Worm (Caenorhabditis elegans): ENCODE data around the gene ZK287.4.

The ZK287.4 gene

ce11 chrV:9714909-9715308 is 29.4 kb upstream of the ZK287.4 start, which contains the start of gene F40F9.3:
F40F9.3 (plus strand) TSS chrV:9715209.
- TF ChIP-seq rcor-1 (GFP tag; IDR thresholded peaks at IDR 0.05) (no peak), T07F8.4 (tag; optimal IDR thresholded peaks at IDR 0.05) (no peak), zim-3 (tag; optimal IDR thresholded peaks at IDR 0.05) (no peak), F37B4.10 (GFP tag; IDR thresholded peaks at IDR 0.05) (no peak), efl-1 (GFP tag; optimal IDR thresholded peaks at IDR 0.05) (no peak), ztf-25 (GFP tag; IDR thresholded peaks at IDR 0.05) (no peak), cebp-1 (GFP tag; IDR thresholded peaks at IDR 0.05) (no peak), cebp-1 (tag; optimal IDR thresholded peaks at IDR 0.05) (no peak), athp-1 (tag; optimal IDR thresholded peaks at IDR 0.05) (no peak), C17E4.6 (GFP tag; IDR thresholded peaks at IDR 0.05) (no peak), die-1 (tag; optimal IDR thresholded peaks at IDR 0.05) (no peak), lin-40 (tag; optimal IDR thresholded peaks at IDR 0.05) (no peak)

ce11 chrV:9713532-9713931 is 28.1 kb upstream of the ZK287.4 start, which contains the start of gene F40F9.10:
F40F9.10 (minus strand) TSS chrV:9713632.
- no peak for TF ChIP-seq D2030.7 (GFP tag; IDR thresholded peaks at IDR 0.05)
- no peak for TF ChIP-seq madf-6 (GFP tag; IDR thresholded peaks at IDR 0.05)
- TF ChIP-seq Y53G8AR.9 (GFP tag; conservative IDR thresholded peaks at IDR 0.05): no peak
- TF ChIP-seq madf-8 (GFP tag; conservative IDR thresholded peaks at IDR 0.05): no peak
- TF ChIP-seq dox-1 (GFP tag; IDR thresholded peaks at IDR 0.05): no peak
- TF ChIP-seq ama-1 (optimal IDR thresholded peaks at IDR 0.05): no peak
- no peak for TF ChIP-seq ama-1 (GFP tag; optimal IDR thresholded peaks at IDR 0.05)
- TF ChIP-seq bed-2 (GFP tag; IDR thresholded peaks at IDR 0.05): no peak

ce11 chrV:9712418-9713173 is 27.1 kb upstream of the ZK287.4 start:
- TF ChIP-seq mes-4 (tag; optimal IDR thresholded peaks at IDR 0.05) (no peak), let-607 (tag; optimal IDR thresholded peaks at IDR 0.05) (no peak), ZK185.1 (tag; optimal IDR thresholded peaks at IDR 0.05; ENCODE audit: poor library complexity, severe bottlenecking) (no peak), egrh-3 (GFP tag; IDR thresholded peaks at IDR 0.05) (no peak), ccch-3 (GFP tag; optimal IDR thresholded peaks at IDR 0.05) (no peak), pbrm-1 (GFP tag; IDR thresholded peaks at IDR 0.05) (no peak)

ce11 chrV:9711174-9711573 is 25.7 kb upstream of the ZK287.4 start:
- TF ChIP-seq nfya-2 (GFP tag; IDR thresholded peaks at IDR 0.05) (no peak), nhr-80 (tag; optimal IDR thresholded peaks at IDR 0.05) (peak; percentile 45), cebp-1 (GFP tag; IDR thresholded peaks at IDR 0.05) (peak; percentile 83), cebp-1 (tag; optimal IDR thresholded peaks at IDR 0.05) (no peak)

ce11 chrV:9709747-9710146 is 24.3 kb upstream of the ZK287.4 start, which contains the start of gene tag-120:
tag-120 (minus strand) TSS chrV:9709814.
- no peak for TF ChIP-seq F37B4.10 (GFP tag; IDR thresholded peaks at IDR 0.05)
- TF ChIP-seq nhr-80 (tag; optimal IDR thresholded peaks at IDR 0.05): peak; percentile 49

ce11 chrV:9706592-9706991 is 21.1 kb upstream of the ZK287.4 start:
- TF ChIP-seq snpc-1.1 (tag; optimal IDR thresholded peaks at IDR 0.05; ENCODE audit: insufficient read depth) (no peak), ZK185.1 (tag; optimal IDR thresholded peaks at IDR 0.05; ENCODE audit: poor library complexity, severe bottlenecking) (no peak), rpc-1 (optimal IDR thresholded peaks at IDR 0.05) (no peak), rpc-1 (tag; optimal IDR thresholded peaks at IDR 0.05) (no peak)

Measured in whole organism, young adult.